Fruit fly (Drosophila melanogaster): ENCODE data around the gene Rpt3.

Rpt3 gene

DNA sequence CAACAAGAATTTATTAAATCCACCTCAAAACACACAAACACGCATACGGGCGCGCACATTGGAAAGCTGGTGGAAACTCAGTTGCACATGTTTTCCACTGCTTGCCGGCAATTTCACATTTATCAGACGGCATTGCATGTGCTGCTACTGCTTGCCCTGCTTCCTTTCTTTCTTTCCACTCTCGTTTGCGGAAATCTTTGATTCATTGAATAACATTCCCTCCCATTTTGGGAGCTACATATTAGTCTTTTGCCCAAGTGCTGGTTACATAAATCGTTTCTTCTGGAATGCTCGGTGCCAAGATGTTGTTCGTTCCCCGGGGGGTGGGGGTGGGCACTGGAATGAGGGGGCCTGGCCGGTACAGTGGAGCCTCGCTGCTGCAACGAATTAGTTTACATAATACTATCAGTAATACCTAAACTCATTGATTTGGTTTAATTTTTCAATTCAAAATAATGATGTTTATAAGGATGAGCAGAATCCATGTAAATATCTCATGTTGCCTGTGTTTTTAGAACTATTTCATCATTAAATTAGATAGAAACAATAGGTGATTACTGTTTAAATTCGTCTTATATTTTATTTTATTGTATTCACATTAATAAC, 16.0 kb upstream of the Rpt3 start:
- TF ChIP-seq Mio (GFP tag; optimal IDR thresholded peaks at IDR 0.05) (no peak), ey (GFP tag; optimal IDR thresholded peaks at IDR 0.05) (no peak), HLH106 (tag; optimal IDR thresholded peaks at IDR 0.05) (peak; percentile 24), Hr83 (GFP tag; optimal IDR thresholded peaks at IDR 0.05; ENCODE audit: poor library complexity, severe bottlenecking) (no peak), CG9705 (GFP tag; optimal IDR thresholded peaks at IDR 0.05) (no peak), N (GFP tag; optimal IDR thresholded peaks at IDR 0.05) (peak; percentile 35), sv (GFP tag; optimal IDR thresholded peaks at IDR 0.05) (no peak), CG32264 (GFP tag; optimal IDR thresholded peaks at IDR 0.05) (no peak), usp (GFP tag; optimal IDR thresholded peaks at IDR 0.05) (no peak), brk (GFP tag; optimal IDR thresholded peaks at IDR 0.05) (no peak)

DNA sequence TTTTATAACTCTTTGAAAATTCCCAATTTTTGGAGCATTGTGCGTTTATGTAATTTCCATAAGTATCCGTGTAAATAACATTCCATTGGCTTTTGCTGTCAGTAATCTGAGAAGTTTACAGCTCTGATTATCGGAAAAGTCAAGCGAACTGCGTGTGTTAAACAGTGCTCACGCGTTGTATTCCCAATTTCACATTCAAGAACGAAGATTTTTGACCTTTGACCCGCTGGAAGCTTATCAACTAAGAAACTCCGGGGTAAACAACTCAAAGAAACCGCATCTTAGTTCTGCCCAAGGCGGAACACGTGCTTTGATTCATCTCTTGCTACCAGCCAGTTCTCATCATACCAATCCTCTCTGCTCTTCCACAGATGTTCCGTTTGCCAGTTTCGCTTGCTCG, 15.2 kb upstream of the Rpt3 start:
- no peak for TF ChIP-seq Jra (GFP tag; optimal IDR thresholded peaks at IDR 0.05)
- no peak for TF ChIP-seq brk (GFP tag; optimal IDR thresholded peaks at IDR 0.05)
- TF ChIP-seq OdsH (GFP tag; optimal IDR thresholded peaks at IDR 0.05): no peak
- no peak for TF ChIP-seq Myc (optimal IDR thresholded peaks at IDR 0.05)
- no peak for TF ChIP-seq sage (GFP tag; optimal IDR thresholded peaks at IDR 0.05)
- no peak for TF ChIP-seq HLH106 (tag; optimal IDR thresholded peaks at IDR 0.05)
- TF ChIP-seq h (GFP tag; optimal IDR thresholded peaks at IDR 0.05): no peak
- TF ChIP-seq fru (GFP tag; optimal IDR thresholded peaks at IDR 0.05): no peak
- TF ChIP-seq dsf (GFP tag; optimal IDR thresholded peaks at IDR 0.05; ENCODE audit: borderline replicate concordance): no peak
- no peak for TF ChIP-seq Hr83 (GFP tag; optimal IDR thresholded peaks at IDR 0.05; ENCODE audit: poor library complexity, severe bottlenecking)
- no peak for TF ChIP-seq ey (GFP tag; optimal IDR thresholded peaks at IDR 0.05)
- no peak for TF ChIP-seq Hnf4 (GFP tag; optimal IDR thresholded peaks at IDR 0.05)
- no peak for TF ChIP-seq Abd-B (GFP tag; optimal IDR thresholded peaks at IDR 0.05)

DNA sequence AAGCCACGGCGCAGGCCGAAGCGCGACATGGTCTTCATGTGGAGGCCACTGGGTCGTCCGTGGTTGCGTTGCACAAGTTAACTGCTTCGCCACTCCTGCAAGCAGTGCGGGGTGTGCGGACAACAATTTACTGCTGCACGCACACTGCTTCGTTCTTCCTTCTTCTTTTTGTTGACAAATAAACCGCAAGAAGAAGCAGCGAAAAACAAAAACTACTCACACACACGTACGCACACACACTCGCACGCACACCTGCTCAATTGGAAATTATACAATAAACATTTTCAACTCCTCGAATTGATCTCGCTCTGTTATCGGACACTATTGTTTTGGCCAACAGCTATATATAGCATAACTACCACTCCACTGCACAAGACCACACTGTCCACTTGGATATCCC, 1.3 kb upstream of the Rpt3 start:
- TF ChIP-seq CG32264 (GFP tag; optimal IDR thresholded peaks at IDR 0.05): no peak
- no peak for TF ChIP-seq usp (GFP tag; optimal IDR thresholded peaks at IDR 0.05)
- TF ChIP-seq OdsH (GFP tag; optimal IDR thresholded peaks at IDR 0.05): no peak
- TF ChIP-seq tai (GFP tag; optimal IDR thresholded peaks at IDR 0.05): no peak
- TF ChIP-seq CG9705 (GFP tag; optimal IDR thresholded peaks at IDR 0.05): no peak
- no peak for TF ChIP-seq Rel (GFP tag; optimal IDR thresholded peaks at IDR 0.05)
- TF ChIP-seq Rel (tag; optimal IDR thresholded peaks at IDR 0.05): no peak
- no peak for TF ChIP-seq jim (GFP tag; optimal IDR thresholded peaks at IDR 0.05)
- no peak for TF ChIP-seq pan (optimal IDR thresholded peaks at IDR 0.05)
- TF ChIP-seq foxo (GFP tag; optimal IDR thresholded peaks at IDR 0.05): no peak

DNA sequence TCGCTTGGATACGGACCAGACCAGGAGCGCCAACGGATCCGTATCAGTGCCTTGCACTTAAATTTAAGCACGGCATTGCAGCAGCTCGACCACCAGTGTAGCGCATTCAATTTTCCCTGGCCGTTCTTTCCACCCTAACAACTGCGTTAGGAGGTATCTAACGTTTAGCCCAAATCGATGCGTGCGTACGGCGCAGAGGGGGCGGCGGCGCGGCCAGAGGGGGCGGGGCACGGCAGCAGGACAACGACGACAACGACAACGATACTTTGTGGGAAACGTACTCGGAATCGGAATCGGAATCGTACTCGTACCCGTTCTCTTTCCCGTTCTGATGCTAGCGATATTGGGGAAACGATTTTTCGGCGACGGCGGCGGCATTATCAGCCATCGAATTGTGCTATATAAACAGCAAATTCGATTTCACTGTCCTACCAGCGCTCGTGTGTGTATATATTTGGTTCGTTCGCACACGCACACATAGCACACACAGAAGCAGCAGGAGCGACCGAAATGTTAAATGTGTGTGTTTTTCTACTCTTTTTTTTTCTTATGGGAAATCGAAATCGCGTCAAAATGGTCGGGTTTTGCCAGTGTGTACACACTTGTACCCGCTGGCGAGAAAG, 664 bp upstream of the Rpt3 start, which contains the start of gene CG11122:
CG11122 (minus strand) TSS at position 601 of the 623 bp plus-strand sequence.
- TF ChIP-seq Rel (GFP tag; optimal IDR thresholded peaks at IDR 0.05) (no peak), Rel (tag; optimal IDR thresholded peaks at IDR 0.05) (peak; percentile 6), Jra (GFP tag; optimal IDR thresholded peaks at IDR 0.05) (no peak), h (GFP tag; optimal IDR thresholded peaks at IDR 0.05) (no peak), jim (GFP tag; optimal IDR thresholded peaks at IDR 0.05) (peak; percentile 24), rgr (GFP tag; optimal IDR thresholded peaks at IDR 0.05) (no peak), dmrt93B (GFP tag; optimal IDR thresholded peaks at IDR 0.05) (no peak), lola (GFP tag; optimal IDR thresholded peaks at IDR 0.05) (no peak), OdsH (GFP tag; optimal IDR thresholded peaks at IDR 0.05) (no peak)

DNA sequence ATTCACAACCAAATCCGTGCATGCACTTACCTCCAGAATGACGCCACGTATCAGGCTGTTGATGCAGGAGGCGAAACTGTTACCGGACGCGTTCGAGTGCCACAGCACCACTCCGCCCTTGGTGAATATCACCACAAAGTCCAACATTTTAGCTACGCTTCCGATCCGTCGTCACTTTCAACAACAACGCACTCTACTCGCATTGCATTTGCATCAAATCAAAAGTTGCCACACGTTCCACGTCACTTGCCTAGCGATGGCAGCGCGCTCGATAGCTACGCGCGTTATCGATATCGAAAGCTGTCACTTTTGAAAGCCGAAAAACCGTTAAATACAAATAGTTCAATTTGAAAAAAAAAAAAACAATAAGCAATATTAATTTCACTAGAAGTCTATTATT, 3.9 kb downstream of the Rpt3 start, which contains the start of gene SrpRalpha:
SrpRalpha (minus strand) TSS at position 260 of the 400 bp plus-strand sequence.
- TF ChIP-seq rgr (GFP tag; optimal IDR thresholded peaks at IDR 0.05): peak; percentile 37
- no peak for TF ChIP-seq dmrt93B (GFP tag; optimal IDR thresholded peaks at IDR 0.05)
- TF ChIP-seq h (GFP tag; optimal IDR thresholded peaks at IDR 0.05): peak; percentile 0
- no peak for TF ChIP-seq ey (GFP tag; optimal IDR thresholded peaks at IDR 0.05)

DNA sequence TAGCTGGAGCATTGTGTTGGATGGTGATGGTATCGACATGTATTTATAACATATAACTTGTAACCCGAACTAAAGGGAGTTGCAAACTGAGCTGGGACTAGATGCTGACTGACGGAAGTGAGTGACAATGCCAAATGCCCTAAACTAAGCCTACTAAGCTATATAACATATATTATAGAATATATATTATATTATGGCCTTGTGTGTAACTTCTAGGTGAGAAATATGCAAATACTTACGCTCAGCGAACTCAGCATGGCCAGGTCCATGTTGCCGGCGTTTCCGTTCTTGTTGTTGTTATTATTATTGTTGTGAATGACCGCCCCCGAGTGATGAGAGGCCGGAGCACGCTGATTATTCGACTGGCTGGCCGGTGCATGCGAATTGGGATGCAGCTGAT, 7.4 kb downstream of the Rpt3 start, which contains the start of gene CG44385:
CG44385 (minus strand) TSS at position 101 of the 400 bp plus-strand sequence.
- TF ChIP-seq psq (GFP tag; optimal IDR thresholded peaks at IDR 0.05) (no peak), Mio (GFP tag; optimal IDR thresholded peaks at IDR 0.05) (no peak), woc (GFP tag; optimal IDR thresholded peaks at IDR 0.05) (no peak), fru (GFP tag; optimal IDR thresholded peaks at IDR 0.05) (no peak), dsf (GFP tag; optimal IDR thresholded peaks at IDR 0.05; ENCODE audit: borderline replicate concordance) (no peak), Dfd (GFP tag; optimal IDR thresholded peaks at IDR 0.05) (no peak), lola (GFP tag; optimal IDR thresholded peaks at IDR 0.05) (no peak), foxo (GFP tag; optimal IDR thresholded peaks at IDR 0.05) (no peak), Hnf4 (GFP tag; optimal IDR thresholded peaks at IDR 0.05) (no peak), Dif (GFP tag; optimal IDR thresholded peaks at IDR 0.05; ENCODE audit: partially characterized antibody) (no peak), Hr78 (GFP tag; optimal IDR thresholded peaks at IDR 0.05) (no peak), Rel (GFP tag; optimal IDR thresholded peaks at IDR 0.05) (no peak), Rel (tag; optimal IDR thresholded peaks at IDR 0.05) (no peak), sv (GFP tag; optimal IDR thresholded peaks at IDR 0.05) (no peak), pan (optimal IDR thresholded peaks at IDR 0.05) (no peak), N (GFP tag; optimal IDR thresholded peaks at IDR 0.05) (no peak), OdsH (GFP tag; optimal IDR thresholded peaks at IDR 0.05) (no peak), Vsx2 (GFP tag; optimal IDR thresholded peaks at IDR 0.05; ENCODE audit: partially characterized antibody) (no peak), dmrt93B (GFP tag; optimal IDR thresholded peaks at IDR 0.05) (no peak)
